Fruit fly (Drosophila melanogaster): ENCODE data around the gene Pgk.

- TF ChIP-seq CG9948 (tag; optimal IDR thresholded peaks at IDR 0.05) (no peak), CG12605 (GFP tag; IDR thresholded peaks at IDR 0.05) (no peak)
Measured at dm6 chr2L:2735539-2735938, 17.3 kb downstream of the Pgk start.
